Fruit fly (Drosophila melanogaster) whole organism, embryonic: ENCODE data around the gene CG42699.
A peak's percentile ranks its signal among the peaks of the same experiment; 100 is the strongest.

ENCODE experiments used
- Abd-B ChIP-seq: fragments of 200-800 bp; sonication (Bioruptor generic); optimal IDR thresholded peaks from 2 replicates; lab custom pipeline; 2018; ENCODE audit warnings: missing biosample characterization, mild to moderate bottlenecking, missing genetic modification characterization, moderate library complexity
- CG10431 ChIP-seq: fragments of 200-800 bp; sonication (Bioruptor generic); optimal IDR thresholded peaks from 3 replicates; lab custom pipeline; 2018; ENCODE audit warnings: missing biosample characterization, mild to moderate bottlenecking, missing genetic modification characterization
- CG12071 ChIP-seq: fragments of 200-800 bp; sonication (Bioruptor generic); optimal IDR thresholded peaks from 3 replicates; lab custom pipeline; 2018; ENCODE audit warnings: missing biosample characterization, mild to moderate bottlenecking, missing genetic modification characterization
- CG12942 ChIP-seq: fragments of 200-800 bp; sonication (Bioruptor generic); optimal IDR thresholded peaks from 3 replicates; lab custom pipeline; 2016; ENCODE audit warnings: missing biosample characterization, missing genetic modification characterization
- CG13775 ChIP-seq: fragments of 200-800 bp; sonication (Bioruptor generic); optimal IDR thresholded peaks from 3 replicates; lab custom pipeline; 2017; ENCODE audit warnings: missing biosample characterization, mild to moderate bottlenecking, missing genetic modification characterization
- CG14050 ChIP-seq: fragments of 200-800 bp; sonication (Bioruptor generic); IDR thresholded peaks from 3 replicates; pipeline ENCODE4 v1.3.6; 2022; ENCODE audit warnings: missing biosample characterization, missing genetic modification characterization
- CG14667 ChIP-seq: fragments of 200-800 bp; sonication (Bioruptor generic); IDR thresholded peaks from 2 replicates; pipeline ENCODE4 v1.3.6; 2022; ENCODE audit warnings: missing biosample characterization, missing genetic modification characterization
- CG14710 ChIP-seq: fragments of 200-800 bp; sonication (Bioruptor generic); optimal IDR thresholded peaks from 3 replicates; lab custom pipeline; 2019; ENCODE audit warnings: missing biosample characterization, mild to moderate bottlenecking, missing genetic modification characterization, moderate library complexity
- CG14860 ChIP-seq: fragments of 200-800 bp; sonication (Bioruptor generic); IDR thresholded peaks from 3 replicates; pipeline ENCODE4 v1.3.6; 2022; ENCODE audit warnings: missing biosample characterization, missing genetic modification characterization; ENCODE audit not compliant: partially characterized antibody
- CG15479 ChIP-seq: fragments of 200-800 bp; sonication (Bioruptor generic); optimal IDR thresholded peaks from 3 replicates; lab custom pipeline; 2019; ENCODE audit warnings: missing biosample characterization, mild to moderate bottlenecking, missing genetic modification characterization, moderate library complexity
- CG17361 ChIP-seq: fragments of 200-800 bp; sonication (Bioruptor generic); IDR thresholded peaks from 3 replicates; pipeline ENCODE4 v1.3.6; 2022; ENCODE audit warnings: missing biosample characterization, missing genetic modification characterization
- CG2116 ChIP-seq: fragments of 200-800 bp; sonication (Bioruptor generic); optimal IDR thresholded peaks from 3 replicates; lab custom pipeline; 2018; ENCODE audit warnings: missing biosample characterization, mild to moderate bottlenecking, missing genetic modification characterization
- CG30020 ChIP-seq: fragments of 200-800 bp; optimal IDR thresholded peaks from 2 replicates; lab custom pipeline; 2019; ENCODE audit warnings: missing biosample characterization, mild to moderate bottlenecking, missing genetic modification characterization, moderate library complexity
- CG31388 ChIP-seq: fragments of 200-800 bp; sonication (Bioruptor generic); optimal IDR thresholded peaks from 2 replicates; lab custom pipeline; 2016; ENCODE audit warnings: missing biosample characterization, missing genetic modification characterization
- CG4282 ChIP-seq: fragments of 200-800 bp; sonication (Bioruptor generic); optimal IDR thresholded peaks from 2 replicates; lab custom pipeline; 2016; ENCODE audit warnings: missing biosample characterization, missing genetic modification characterization
- CG7928 ChIP-seq: fragments of 200-800 bp; sonication (Bioruptor generic); optimal IDR thresholded peaks from 2 replicates; lab custom pipeline; 2017; ENCODE audit warnings: missing biosample characterization, mild to moderate bottlenecking, missing genetic modification characterization
- CG8388 ChIP-seq: fragments of 200-800 bp; sonication (Bioruptor generic); optimal IDR thresholded peaks from 2 replicates; lab custom pipeline; 2019; ENCODE audit warnings: missing biosample characterization, mild to moderate bottlenecking, missing genetic modification characterization, moderate library complexity
- CTCF ChIP-seq: fragments of 200-800 bp; sonication (Bioruptor generic); optimal IDR thresholded peaks from 2 replicates; lab custom pipeline; 2017; ENCODE audit warnings: missing biosample characterization, mild to moderate bottlenecking, missing genetic modification characterization, moderate library complexity
- D ChIP-seq, 2 experiments: fragments of 200-800 bp in 1 of 2; fragments of >200 bp in 1 of 2; sonication (Bioruptor generic) in 1 of 2; optimal IDR thresholded peaks; 2 replicates in 1 of 2; 3 replicates in 1 of 2; lab custom pipeline; 2017; ENCODE audit warnings: mild to moderate bottlenecking in 1 of 2, missing biosample characterization in 1 of 2, missing genetic modification characterization in 1 of 2, missing genetic modification reagents in 1 of 2
- Dek ChIP-seq: fragments of 200-800 bp; sonication (Bioruptor generic); optimal IDR thresholded peaks from 3 replicates; lab custom pipeline; 2019; ENCODE audit warnings: missing biosample characterization, mild to moderate bottlenecking, missing genetic modification characterization, moderate library complexity
- Dfd ChIP-seq, 2 experiments: fragments of >200 bp; optimal IDR thresholded peaks; 2 replicates each; lab custom pipeline; 2017; ENCODE audit warnings: missing biosample characterization in 2 of 2, missing genetic modification characterization in 2 of 2
- Doc3 ChIP-seq: fragments of 200-800 bp; sonication (Bioruptor generic); IDR thresholded peaks from 3 replicates; pipeline ENCODE4 v1.3.6; 2022; ENCODE audit warnings: missing biosample characterization, missing genetic modification characterization; ENCODE audit not compliant: partially characterized antibody
- Eip74EF ChIP-seq, 2 experiments: fragments of 200-800 bp in 1 of 2; fragments of >200 bp in 1 of 2; sonication (Bioruptor generic) in 1 of 2; optimal IDR thresholded peaks; 2 replicates each; lab custom pipeline; 2017 to 2019; ENCODE audit warnings: missing biosample characterization in 2 of 2, missing genetic modification characterization in 2 of 2, mild to moderate bottlenecking in 1 of 2, moderate library complexity in 1 of 2
- HLHmδ ChIP-seq: fragments of 200-800 bp; sonication (Bioruptor generic); optimal IDR thresholded peaks from 2 replicates; lab custom pipeline; 2018; ENCODE audit warnings: missing biosample characterization, mild to moderate bottlenecking, missing genetic modification characterization, moderate library complexity
- Mrtf ChIP-seq: fragments of 200-800 bp; sonication (Bioruptor generic); IDR thresholded peaks from 3 replicates; pipeline ENCODE4 v1.3.6; 2022; ENCODE audit warnings: missing biosample characterization, missing genetic modification characterization
- NK7.1 ChIP-seq: fragments of 200-800 bp; sonication (Bioruptor generic); optimal IDR thresholded peaks from 3 replicates; lab custom pipeline; 2016; ENCODE audit warnings: missing biosample characterization, missing genetic modification characterization
- Oli ChIP-seq: fragments of 200-800 bp; sonication (Bioruptor generic); optimal IDR thresholded peaks from 2 replicates; lab custom pipeline; 2018; ENCODE audit warnings: missing biosample characterization, mild to moderate bottlenecking, missing genetic modification characterization, moderate library complexity
- Sry-δ ChIP-seq: fragments of 200-800 bp; sonication (Bioruptor generic); optimal IDR thresholded peaks from 2 replicates; lab custom pipeline; 2016; ENCODE audit warnings: missing biosample characterization, missing genetic modification characterization
- Tbp ChIP-seq: fragments of >200 bp; optimal IDR thresholded peaks from 2 replicates; lab custom pipeline; 2018; ENCODE audit warnings: missing biosample characterization, missing genetic modification characterization
- Trl ChIP-seq, 3 experiments: fragments of >200 bp in 2 of 3; fragments of 200-800 bp in 1 of 3; sonication (Bioruptor generic) in 1 of 3; optimal IDR thresholded peaks; 2 replicates in 1 of 3; 3 replicates in 2 of 3; lab custom pipeline; 2016 to 2017; ENCODE audit warnings: missing biosample characterization in 1 of 3, missing genetic modification characterization in 1 of 3
- ab ChIP-seq: fragments of 200-800 bp; sonication (Bioruptor generic); optimal IDR thresholded peaks from 2 replicates; lab custom pipeline; 2016; ENCODE audit warnings: missing biosample characterization, missing genetic modification characterization
- ase ChIP-seq: fragments of 200-800 bp; sonication (Bioruptor generic); IDR thresholded peaks from 3 replicates; pipeline ENCODE4 v1.3.6; 2022; ENCODE audit warnings: missing biosample characterization, missing genetic modification characterization
- bcd ChIP-seq: fragments of 200-800 bp; sonication (Bioruptor generic); optimal IDR thresholded peaks from 2 replicates; lab custom pipeline; 2017; ENCODE audit warnings: missing biosample characterization, mild to moderate bottlenecking, missing genetic modification characterization
- crol ChIP-seq: fragments of 200-800 bp; sonication (Bioruptor generic); IDR thresholded peaks from 2 replicates; pipeline ENCODE4 v1.3.6; 2022; ENCODE audit warnings: missing biosample characterization, missing genetic modification characterization
- esg ChIP-seq: fragments of 200-800 bp; sonication (Bioruptor generic); conservative IDR thresholded peaks from 2 replicates; pipeline ENCODE4 v1.3.6; 2022; ENCODE audit warnings: missing biosample characterization, missing genetic modification characterization
- her ChIP-seq: fragments of 200-800 bp; sonication (Bioruptor generic); optimal IDR thresholded peaks from 2 replicates; lab custom pipeline; 2016; ENCODE audit warnings: missing biosample characterization, missing genetic modification characterization
- lab ChIP-seq: fragments of 200-800 bp; sonication (Bioruptor generic); optimal IDR thresholded peaks from 3 replicates; lab custom pipeline; 2017; ENCODE audit warnings: missing biosample characterization, missing genetic modification characterization, mild to moderate bottlenecking, moderate library complexity, missing genetic modification reagents
- lov ChIP-seq, 2 experiments: fragments of 200-800 bp in 1 of 2; fragments of >200 bp in 1 of 2; sonication (Bioruptor generic) in 1 of 2; IDR thresholded peaks in 1 of 2; optimal IDR thresholded peaks in 1 of 2; 2 replicates in 1 of 2; 3 replicates in 1 of 2; pipeline versions ENCODE4 v1.3.6 to Lab custom; 2017 to 2022; ENCODE audit warnings: missing biosample characterization in 1 of 2, missing genetic modification characterization in 1 of 2
- luna ChIP-seq: fragments of 200-800 bp; sonication (Bioruptor generic); optimal IDR thresholded peaks from 2 replicates; lab custom pipeline; 2016; ENCODE audit warnings: missing biosample characterization, missing genetic modification characterization
- nmo ChIP-seq: fragments of 200-800 bp; sonication (Bioruptor generic); optimal IDR thresholded peaks from 2 replicates; lab custom pipeline; 2018; ENCODE audit warnings: missing biosample characterization, mild to moderate bottlenecking, missing genetic modification characterization, moderate library complexity
- oc ChIP-seq: fragments of 200-800 bp; sonication (Bioruptor generic); optimal IDR thresholded peaks from 2 replicates; lab custom pipeline; 2018; ENCODE audit warnings: missing biosample characterization, mild to moderate bottlenecking, missing genetic modification characterization, moderate library complexity
- phol ChIP-seq: fragments of 200-800 bp; sonication (Bioruptor generic); optimal IDR thresholded peaks from 3 replicates; lab custom pipeline; 2018; ENCODE audit warnings: missing biosample characterization, mild to moderate bottlenecking, missing genetic modification characterization, moderate library complexity
- psq ChIP-seq: fragments of 200-800 bp; sonication (Bioruptor generic); optimal IDR thresholded peaks from 2 replicates; lab custom pipeline; 2017; ENCODE audit warnings: missing biosample characterization, missing genetic modification characterization
- sc ChIP-seq, 3 experiments: fragments of >200 bp in 2 of 3; fragments of 200-800 bp in 1 of 3; sonication (Bioruptor generic) in 1 of 3; optimal IDR thresholded peaks; 2 replicates in 2 of 3; 3 replicates in 1 of 3; lab custom pipeline; 2017; ENCODE audit warnings: mild to moderate bottlenecking in 1 of 3, missing biosample characterization in 1 of 3, missing genetic modification characterization in 1 of 3, missing genetic modification reagents in 1 of 3
- sd ChIP-seq: fragments of 200-800 bp; sonication (Bioruptor generic); optimal IDR thresholded peaks from 3 replicates; lab custom pipeline; 2018; ENCODE audit warnings: missing biosample characterization, mild to moderate bottlenecking, missing genetic modification characterization, moderate library complexity
- slbo ChIP-seq: fragments of 200-800 bp; sonication (Bioruptor generic); IDR thresholded peaks from 2 replicates; pipeline ENCODE4 v1.3.6; 2022; ENCODE audit warnings: missing biosample characterization, missing genetic modification characterization
- sqz ChIP-seq: fragments of 200-800 bp; sonication (Bioruptor generic); optimal IDR thresholded peaks from 3 replicates; lab custom pipeline; 2018; ENCODE audit warnings: missing biosample characterization, mild to moderate bottlenecking, missing genetic modification characterization

CG42699 gene

DNA sequence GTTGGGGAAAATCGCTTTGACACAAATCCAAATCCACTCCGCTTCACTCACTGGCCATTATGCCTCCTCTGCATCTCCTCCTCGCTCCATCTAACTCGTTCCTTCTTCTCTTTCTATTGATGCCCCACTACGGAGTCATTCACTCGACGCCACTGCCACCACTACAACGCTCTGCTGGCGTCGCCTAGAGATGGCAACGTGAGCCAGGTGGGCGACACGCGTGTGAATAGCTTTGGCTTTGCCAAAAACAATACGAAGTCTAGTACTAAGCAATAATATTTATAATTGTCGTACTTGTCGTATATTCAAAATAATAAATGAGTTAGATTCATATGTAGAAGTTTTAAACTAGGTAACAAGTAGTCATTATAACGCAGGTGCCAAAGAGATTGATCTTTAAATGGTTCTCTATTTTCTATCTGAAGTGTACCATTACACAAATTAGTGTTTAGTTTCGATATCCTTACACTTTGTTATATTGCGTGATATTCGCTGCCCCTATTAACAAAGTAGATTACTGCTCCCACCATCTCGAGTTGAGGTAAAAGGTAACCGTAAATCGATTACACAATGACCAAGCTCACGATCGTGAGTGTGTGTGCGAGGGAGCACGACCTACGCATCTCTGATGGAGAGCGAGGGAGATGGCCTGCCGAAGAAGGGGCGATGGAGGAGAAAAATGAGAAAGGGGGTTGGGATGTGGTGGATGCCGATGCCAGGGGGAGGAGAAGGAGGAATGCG is 19.2 kb upstream of the CG42699 start (continued):
- TF ChIP-seq CG14860 (GFP tag; lab: Robert Waterston, UW), result peak; percentile 62; the same call in 1 of the 3 replicates
- TF ChIP-seq CG14710 (tag; lab: Kevin White, UChicago), result peak; percentile 2
- no peak for TF ChIP-seq nmo
- no peak for TF ChIP-seq lov (optimal IDR thresholded peaks at IDR 0.05; lab: Kevin White, UChicago)
- no peak for TF ChIP-seq lov (GFP tag; IDR thresholded peaks at IDR 0.05; lab: Robert Waterston, UW)
- no peak for TF ChIP-seq Mrtf (GFP tag; lab: Robert Waterston, UW)
- no peak for TF ChIP-seq CG15479
- TF ChIP-seq CTCF (GFP tag; lab: Kevin White, UChicago), result no peak
- TF ChIP-seq Dek (tag; lab: Kevin White, UChicago), result no peak
- no peak for TF ChIP-seq oc (tag; lab: Kevin White, UChicago)
- peak; percentile 47; the same call in 1 of the 3 replicates for TF ChIP-seq CG17361
- no peak for TF ChIP-seq CG31388 (GFP tag; lab: Kevin White, UChicago)
- no peak for TF ChIP-seq Dfd (GFP tag; optimal IDR thresholded peaks at IDR 0.05; lab: Kevin White, UChicago)
- no peak for TF ChIP-seq CG7928
- TF ChIP-seq ase (GFP tag; lab: Robert Waterston, UW), result no peak
- TF ChIP-seq D (optimal IDR thresholded peaks at IDR 0.05; lab: Kevin White, UChicago), result no peak
- peak; percentile 15 for TF ChIP-seq D (GFP tag; optimal IDR thresholded peaks at IDR 0.05; lab: Kevin White, UChicago)
- no peak for TF ChIP-seq CG4282 (GFP tag; lab: Kevin White, UChicago)
- no peak for TF ChIP-seq Eip74EF (GFP tag; optimal IDR thresholded peaks at IDR 0.05; lab: Kevin White, UChicago)
- no peak for TF ChIP-seq Abd-B (GFP tag; lab: Kevin White, UChicago)
- no peak for TF ChIP-seq CG2116 (GFP tag; lab: Kevin White, UChicago)
- TF ChIP-seq CG14667 (GFP tag; lab: Robert Waterston, UW), result no peak
- TF ChIP-seq HLHmδ (GFP tag; lab: Kevin White, UChicago), result no peak
- no peak for TF ChIP-seq esg (GFP tag; lab: Robert Waterston, UW)
- TF ChIP-seq CG14050 (GFP tag; lab: Robert Waterston, UW), result no peak
- no peak for TF ChIP-seq CG12942 (GFP tag; lab: Kevin White, UChicago)
- TF ChIP-seq bcd (GFP tag; lab: Kevin White, UChicago), result peak; percentile 41
- no peak for TF ChIP-seq luna (GFP tag; lab: Kevin White, UChicago)
- TF ChIP-seq Doc3, result peak; percentile 79
- no peak for TF ChIP-seq Tbp (GFP tag; lab: Kevin White, UChicago)
- TF ChIP-seq crol, result peak; percentile 85
- TF ChIP-seq her (GFP tag; lab: Kevin White, UChicago), result peak; percentile 9
- no peak for TF ChIP-seq CG8388 (GFP tag; lab: Kevin White, UChicago)
- no peak for TF ChIP-seq psq (GFP tag; lab: Kevin White, UChicago)
- TF ChIP-seq sqz, result no peak
- TF ChIP-seq CG13775 (GFP tag; lab: Kevin White, UChicago), result no peak
- TF ChIP-seq ab, result no peak
- peak; percentile 69 for TF ChIP-seq Sry-δ (GFP tag; lab: Kevin White, UChicago)
- no peak for TF ChIP-seq CG10431 (GFP tag; lab: Kevin White, UChicago)
- peak; percentile 21 for TF ChIP-seq lab
- peak; percentile 32 for TF ChIP-seq phol (tag; lab: Kevin White, UChicago)
- peak; percentile 23 for TF ChIP-seq Oli (tag; lab: Kevin White, UChicago)
- TF ChIP-seq sd (tag; lab: Kevin White, UChicago), result no peak
- TF ChIP-seq CG12071 (GFP tag; lab: Kevin White, UChicago), result no peak
- no peak for TF ChIP-seq sc (optimal IDR thresholded peaks at IDR 0.05; lab: Kevin White, UChicago)
- TF ChIP-seq sc (GFP tag; optimal IDR thresholded peaks at IDR 0.05; lab: Kevin White, UChicago), result no peak
- TF ChIP-seq CG30020 (tag; lab: Kevin White, UChicago), result no peak
- peak; percentile 61 for TF ChIP-seq slbo (GFP tag; lab: Robert Waterston, UW)
- peak in 1 of 2 experiments; percentile 11 for TF ChIP-seq Trl (optimal IDR thresholded peaks at IDR 0.05; lab: Kevin White, UChicago)
- TF ChIP-seq Trl (GFP tag; optimal IDR thresholded peaks at IDR 0.05; lab: Kevin White, UChicago), result no peak
- no peak for TF ChIP-seq NK7.1
